Worm (Caenorhabditis elegans) whole organism, L2 larva: ENCODE measurements around the gene unc-58.
A peak's percentile ranks its signal among the peaks of the same experiment; 100 is the strongest.

ENCODE experiments used
- C34F6.9 ChIP-seq: fragments of 150-350 bp; optimal IDR thresholded peaks from 2 replicates; lab custom pipeline; 2014; ENCODE audit warnings: missing biosample characterization, missing genetic modification characterization
- F13H6.1 ChIP-seq: sonication (generic microtip); optimal IDR thresholded peaks from 2 replicates; lab custom pipeline; 2016; ENCODE audit warnings: missing genetic modification characterization, missing compliant biosample characterization
- R02D3.7 ChIP-seq: fragments of 150-350 bp; optimal IDR thresholded peaks from 2 replicates; lab custom pipeline; 2014; ENCODE audit warnings: missing biosample characterization, missing genetic modification characterization
- Y55F3AM.14 ChIP-seq: fragments of 200-800 bp; sonication (Bioruptor generic); optimal IDR thresholded peaks from 2 replicates; lab custom pipeline; 2018; ENCODE audit warnings: mild to moderate bottlenecking, missing genetic modification characterization, missing compliant biosample characterization
- ZK546.5 ChIP-seq: sonication (generic microtip); optimal IDR thresholded peaks from 2 replicates; lab custom pipeline; 2017; ENCODE audit warnings: missing biosample characterization, missing genetic modification characterization
- alr-1 ChIP-seq: fragments of 150-350 bp; optimal IDR thresholded peaks from 2 replicates; lab custom pipeline; 2014; ENCODE audit warnings: missing biosample characterization, missing genetic modification characterization
- aly-2 ChIP-seq: fragments of 150-350 bp; optimal IDR thresholded peaks from 2 replicates; lab custom pipeline; 2014; ENCODE audit warnings: missing biosample characterization, missing genetic modification characterization
- ama-1 ChIP-seq: fragments of 150-350 bp; optimal IDR thresholded peaks from 2 replicates; lab custom pipeline; 2018; ENCODE audit warnings: inconsistent platforms
- blmp-1 ChIP-seq: sonication (generic microtip); optimal IDR thresholded peaks from 2 replicates; lab custom pipeline; 2017; ENCODE audit warnings: missing genetic modification characterization, mild to moderate bottlenecking, missing compliant biosample characterization, antibody characterized with exemption, moderate library complexity; ENCODE audit not compliant: insufficient read depth
- ceh-16 ChIP-seq: fragments of 150-350 bp; optimal IDR thresholded peaks from 2 replicates; lab custom pipeline; 2014; ENCODE audit warnings: missing biosample characterization, missing genetic modification characterization
- ceh-82 ChIP-seq: fragments of 150-350 bp; optimal IDR thresholded peaks from 2 replicates; lab custom pipeline; 2014; ENCODE audit warnings: missing biosample characterization, missing genetic modification characterization
- elt-1 ChIP-seq: fragments of 150-350 bp; optimal IDR thresholded peaks from 2 replicates; lab custom pipeline; 2014; ENCODE audit warnings: missing biosample characterization, missing genetic modification characterization
- elt-3 ChIP-seq: sonication (generic microtip); optimal IDR thresholded peaks from 2 replicates; lab custom pipeline; 2017; ENCODE audit warnings: missing biosample characterization, missing genetic modification characterization
- fos-1 ChIP-seq: fragments of 150-350 bp; optimal IDR thresholded peaks from 2 replicates; lab custom pipeline; 2014; ENCODE audit warnings: missing biosample characterization, missing genetic modification characterization
- gmeb-1 ChIP-seq: fragments of 150-350 bp; optimal IDR thresholded peaks from 2 replicates; lab custom pipeline; 2014; ENCODE audit warnings: missing biosample characterization, missing genetic modification characterization
- lin-11 ChIP-seq: fragments of 150-350 bp; sonication (generic microtip); optimal IDR thresholded peaks from 2 replicates; lab custom pipeline; 2014; ENCODE audit warnings: missing biosample characterization, missing genetic modification characterization, inconsistent platforms, mixed read lengths
- lin-39 ChIP-seq: fragments of 150-350 bp; optimal IDR thresholded peaks from 2 replicates; lab custom pipeline; 2014; ENCODE audit warnings: missing biosample characterization, missing genetic modification reagents, missing genetic modification characterization
- mab-5 ChIP-seq: fragments of 150-350 bp; optimal IDR thresholded peaks from 2 replicates; lab custom pipeline; 2014; ENCODE audit warnings: missing biosample characterization, missing genetic modification characterization
- mbf-1 ChIP-seq: sonication (generic microtip); optimal IDR thresholded peaks from 2 replicates; lab custom pipeline; 2017; ENCODE audit warnings: missing biosample characterization, missing genetic modification characterization
- mdl-1 ChIP-seq, 2 experiments: fragments of 150-350 bp in 1 of 2; sonication (generic microtip) in 1 of 2; optimal IDR thresholded peaks; 2 replicates each; lab custom pipeline; 2017; ENCODE audit warnings: missing biosample characterization in 2 of 2, missing genetic modification characterization in 2 of 2
- nhr-10 ChIP-seq: sonication (generic microtip); optimal IDR thresholded peaks from 2 replicates; lab custom pipeline; 2017; ENCODE audit warnings: missing biosample characterization, missing genetic modification characterization
- nhr-11 ChIP-seq: fragments of 150-350 bp; optimal IDR thresholded peaks from 2 replicates; lab custom pipeline; 2014; ENCODE audit warnings: missing biosample characterization, missing genetic modification characterization
- nhr-129 ChIP-seq: fragments of 150-350 bp; optimal IDR thresholded peaks from 2 replicates; lab custom pipeline; 2014; ENCODE audit warnings: missing biosample characterization, missing genetic modification characterization
- nhr-23 ChIP-seq: fragments of 150-350 bp; optimal IDR thresholded peaks from 2 replicates; lab custom pipeline; 2014; ENCODE audit warnings: missing biosample characterization, missing genetic modification reagents, missing genetic modification characterization
- nhr-237 ChIP-seq: fragments of 150-350 bp; optimal IDR thresholded peaks from 2 replicates; lab custom pipeline; 2014; ENCODE audit warnings: missing biosample characterization, missing genetic modification characterization
- nhr-6 ChIP-seq: fragments of 150-350 bp; optimal IDR thresholded peaks from 2 replicates; lab custom pipeline; 2014; ENCODE audit warnings: missing biosample characterization, missing genetic modification characterization
- nhr-77 ChIP-seq: fragments of 150-350 bp; optimal IDR thresholded peaks from 2 replicates; lab custom pipeline; 2014; ENCODE audit warnings: missing biosample characterization, missing genetic modification characterization
- sem-4 ChIP-seq: fragments of 150-350 bp; optimal IDR thresholded peaks from 2 replicates; lab custom pipeline; 2014; ENCODE audit warnings: missing biosample characterization, missing genetic modification reagents, missing genetic modification characterization
- skn-1 ChIP-seq: sonication (generic microtip); optimal IDR thresholded peaks from 2 replicates; lab custom pipeline; 2017; ENCODE audit warnings: missing biosample characterization, missing genetic modification characterization
- sma-9 ChIP-seq, 2 experiments: fragments of 150-350 bp in 1 of 2; sonication (generic microtip) in 1 of 2; optimal IDR thresholded peaks; 2 replicates each; lab custom pipeline; 2014 to 2016; ENCODE audit warnings: missing genetic modification characterization in 2 of 2, mild to moderate bottlenecking in 1 of 2, missing biosample characterization in 1 of 2, missing compliant biosample characterization in 1 of 2, missing genetic modification reagents in 1 of 2, moderate library complexity in 1 of 2
- unc-39 ChIP-seq: fragments of 150-350 bp; optimal IDR thresholded peaks from 2 replicates; lab custom pipeline; 2014; ENCODE audit warnings: missing biosample characterization, missing genetic modification characterization
- unc-55 ChIP-seq: fragments of 150-350 bp; sonication (generic microtip); optimal IDR thresholded peaks from 3 replicates; lab custom pipeline; 2014; ENCODE audit warnings: missing biosample characterization, missing genetic modification reagents, missing genetic modification characterization
- unc-62 ChIP-seq: fragments of 150-350 bp; optimal IDR thresholded peaks from 2 replicates; lab custom pipeline; 2014; ENCODE audit warnings: missing biosample characterization, missing genetic modification reagents, missing genetic modification characterization
- ztf-11 ChIP-seq: sonication (generic microtip); optimal IDR thresholded peaks from 2 replicates; lab custom pipeline; 2017; ENCODE audit warnings: missing biosample characterization, missing genetic modification characterization

The unc-58 gene

DNA sequence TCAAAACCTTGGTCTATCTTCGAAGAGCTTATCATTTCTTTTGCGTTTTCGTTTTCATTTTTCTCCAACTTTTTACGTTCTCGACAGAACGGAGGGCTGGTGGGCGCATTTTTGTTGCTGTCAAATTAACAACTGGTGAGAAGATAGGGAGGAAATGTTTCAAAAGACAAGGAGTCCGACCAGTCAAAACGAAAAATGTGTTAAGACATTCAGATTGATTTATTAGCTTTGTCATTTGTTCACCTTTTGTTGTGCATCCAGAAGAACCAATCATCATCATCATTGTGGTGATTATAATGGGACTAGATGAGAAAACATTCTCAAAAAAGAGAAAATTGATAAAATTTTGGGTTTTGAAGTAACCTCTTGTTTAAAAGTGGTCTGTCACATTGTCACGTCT lies 2.8 kb downstream of the unc-58 start:
- TF ChIP-seq elt-3 (tag; lab: Kevin White, UChicago) = no peak
- no peak for TF ChIP-seq gmeb-1 (tag; lab: Kevin White, UChicago)
- no peak for TF ChIP-seq ztf-11 (tag; lab: Kevin White, UChicago)
- no peak for TF ChIP-seq mbf-1 (tag; lab: Kevin White, UChicago)
- no peak for TF ChIP-seq nhr-11
- no peak for TF ChIP-seq nhr-6
- TF ChIP-seq R02D3.7 (tag; lab: Kevin White, UChicago) = no peak
- TF ChIP-seq aly-2 = no peak
- peak; percentile 1 for TF ChIP-seq nhr-129 (tag; lab: Kevin White, UChicago)
- peak; percentile 39 for TF ChIP-seq sma-9 (GFP tag; optimal IDR thresholded peaks at IDR 0.05; lab: Kevin White, UChicago)
- no peak for TF ChIP-seq sma-9 (tag; optimal IDR thresholded peaks at IDR 0.05; lab: Kevin White, UChicago)
- no peak for TF ChIP-seq ceh-82 (tag; lab: Kevin White, UChicago)
- no peak for TF ChIP-seq sem-4 (tag; lab: Kevin White, UChicago)
- TF ChIP-seq lin-11 (tag; lab: Kevin White, UChicago) = no peak
- TF ChIP-seq ZK546.5 (tag; lab: Kevin White, UChicago) = no peak
- peak; percentile 75 for TF ChIP-seq mab-5 (tag; lab: Kevin White, UChicago)
- no peak for TF ChIP-seq ama-1
- no peak for TF ChIP-seq nhr-10 (tag; lab: Kevin White, UChicago)
- no peak for TF ChIP-seq nhr-237
- no peak for TF ChIP-seq fos-1

DNA sequence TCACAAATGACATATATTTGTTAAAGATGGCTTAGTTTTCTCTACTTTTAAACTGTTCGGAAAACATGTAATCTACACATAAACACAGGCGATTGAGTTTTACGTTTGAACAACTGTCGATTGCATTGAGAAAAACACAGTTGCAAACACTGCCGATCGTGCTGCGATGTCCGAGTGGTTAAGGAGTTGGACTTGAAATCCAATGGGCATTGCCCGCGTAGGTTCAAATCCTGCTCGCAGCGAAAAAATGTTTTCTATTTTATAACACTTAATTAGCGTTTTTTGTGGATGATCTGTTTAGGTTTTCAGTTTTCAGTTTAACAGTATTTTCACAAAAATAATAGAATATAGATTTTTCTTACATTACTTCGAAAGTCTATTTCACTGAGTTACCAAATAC lies 8.6 kb downstream of the unc-58 start:
- TF ChIP-seq skn-1 (tag; lab: Kevin White, UChicago) (no peak), nhr-129 (tag; lab: Kevin White, UChicago) (peak; percentile 27), C34F6.9 (tag; lab: Kevin White, UChicago) (no peak), unc-39 (no peak), sma-9 (GFP tag; optimal IDR thresholded peaks at IDR 0.05; lab: Kevin White, UChicago) (peak; percentile 35), sma-9 (tag; optimal IDR thresholded peaks at IDR 0.05; lab: Kevin White, UChicago) (no peak)

DNA sequence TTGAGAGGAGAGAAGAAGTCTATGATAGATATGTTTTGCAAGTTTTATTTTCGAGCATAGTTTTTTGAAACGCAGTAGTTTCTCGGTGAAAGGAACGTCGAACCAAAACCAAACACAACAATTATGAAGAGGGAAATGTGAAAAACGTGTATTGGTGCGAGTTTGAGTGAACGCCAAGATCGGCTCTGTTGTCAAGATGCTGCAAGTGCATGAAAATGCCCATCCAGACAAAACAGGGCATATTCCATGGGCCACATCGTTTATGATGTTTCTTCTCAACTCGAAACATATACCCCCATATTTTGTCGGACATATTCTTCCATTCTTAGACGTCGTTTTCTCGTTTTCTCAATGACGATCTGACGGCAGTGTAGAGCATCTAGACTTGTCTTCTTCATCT lies 10.0 kb downstream of the unc-58 start:
- TF ChIP-seq gmeb-1 (tag; lab: Kevin White, UChicago) (no peak), Y55F3AM.14 (GFP tag; lab: Kevin White, UChicago) (no peak), nhr-77 (tag; lab: Kevin White, UChicago) (no peak), unc-39 (no peak), ama-1 (no peak), nhr-23 (tag; lab: Kevin White, UChicago) (no peak), nhr-10 (tag; lab: Kevin White, UChicago) (no peak), ceh-16 (tag; lab: Kevin White, UChicago) (no peak), C34F6.9 (tag; lab: Kevin White, UChicago) (no peak), lin-39 (tag; lab: Kevin White, UChicago) (no peak), unc-62 (GFP tag; lab: Kevin White, UChicago) (no peak), mdl-1 (tag; optimal IDR thresholded peaks at IDR 0.05; lab: Kevin White, UChicago) (no peak), blmp-1 (tag; lab: Kevin White, UChicago) (no peak), mbf-1 (tag; lab: Kevin White, UChicago) (no peak), mab-5 (tag; lab: Kevin White, UChicago) (no peak), F13H6.1 (tag; lab: Kevin White, UChicago) (no peak), alr-1 (tag; lab: Kevin White, UChicago) (no peak), elt-1 (tag; lab: Kevin White, UChicago) (no peak), ztf-11 (tag; lab: Kevin White, UChicago) (no peak)

DNA sequence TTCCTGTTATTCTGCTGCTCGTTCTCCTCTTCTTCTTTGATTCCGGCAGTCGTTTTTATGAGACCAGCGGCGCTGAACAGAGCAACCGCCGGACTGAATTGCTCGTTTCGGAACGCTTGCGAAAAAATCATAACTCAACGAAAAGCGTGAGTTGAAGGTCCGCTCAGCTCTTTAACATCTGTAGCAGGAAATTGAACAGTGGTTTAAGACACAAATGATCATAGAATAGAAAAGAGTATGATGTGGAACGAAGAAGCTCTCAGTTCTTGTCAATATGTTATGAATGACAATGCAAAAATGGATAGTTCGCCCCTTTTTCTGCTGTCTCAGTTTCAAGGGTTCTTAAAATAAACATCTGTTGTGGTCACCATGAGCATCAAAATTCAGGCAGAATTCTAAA lies 19.3 kb downstream of the unc-58 start:
- no peak for TF ChIP-seq ZK546.5 (tag; lab: Kevin White, UChicago)
- no peak for TF ChIP-seq unc-39
- no peak for TF ChIP-seq blmp-1 (tag; lab: Kevin White, UChicago)
- TF ChIP-seq mab-5 (tag; lab: Kevin White, UChicago) = no peak
- TF ChIP-seq elt-3 (tag; lab: Kevin White, UChicago) = no peak
- no peak for TF ChIP-seq unc-55 (GFP tag; lab: Kevin White, UChicago)

DNA sequence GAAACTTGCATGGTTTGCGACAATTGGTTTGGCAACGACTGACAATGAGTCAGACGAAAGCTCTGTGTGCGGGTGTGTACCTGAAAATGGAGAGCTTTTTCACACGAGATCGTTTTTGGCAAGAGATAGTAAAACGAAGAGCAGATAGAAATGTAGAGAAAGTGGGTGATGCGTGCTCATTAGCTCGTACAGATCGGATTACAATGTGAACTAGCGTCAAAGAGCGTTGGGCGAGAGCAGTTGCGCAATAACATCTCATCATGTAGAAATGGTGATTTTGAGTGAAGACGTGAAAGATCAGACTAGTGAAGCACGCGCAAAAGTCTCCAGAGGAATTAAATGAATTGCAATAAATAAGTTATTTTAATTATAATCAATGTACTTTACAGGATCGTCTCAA lies 37.8 kb downstream of the unc-58 start, which contains the start of gene flp-2:
TSS of gene flp-2 (minus strand) at position 101 of the 400 bp plus-strand sequence.
- no peak for TF ChIP-seq sma-9 (GFP tag; optimal IDR thresholded peaks at IDR 0.05; lab: Kevin White, UChicago)
- no peak for TF ChIP-seq sma-9 (tag; optimal IDR thresholded peaks at IDR 0.05; lab: Kevin White, UChicago)
- TF ChIP-seq, all 48 proteins: peak for 0
